Comparison of ENCODE assay signal across 4 fruit fly cellular contexts in the genomic region with DNA sequence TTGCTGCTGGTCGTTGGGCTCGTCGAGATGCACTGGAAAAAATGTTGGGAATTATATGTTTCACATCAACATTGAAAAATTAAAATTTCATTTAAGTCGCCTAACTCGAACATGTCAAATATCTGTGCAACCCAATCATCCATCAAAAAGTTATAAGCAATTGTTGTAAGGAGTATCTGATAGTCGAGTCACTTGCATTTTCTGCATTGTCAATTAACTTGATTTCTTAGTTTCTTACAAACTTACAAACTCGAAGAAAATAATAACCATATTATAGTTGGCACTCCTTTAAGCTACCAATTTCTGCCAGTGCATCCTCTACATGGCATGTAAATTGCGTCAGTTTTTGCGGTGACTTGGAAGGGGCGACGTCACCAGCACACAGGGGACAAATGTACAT.
TF ChIP-seq lines count a peak whose summit lies in the region.

No protein-coding gene starts in this region.

- no peak for TF ChIP-seq CTCF in whole organism, embryonic (GFP tag; optimal IDR thresholded peaks at IDR 0.05; lab: Kevin White, UChicago)

TF ChIP-seq in whole organism, embryonic, 481 proteins besides CTCF, POLR2A, EP300 and RAD21 (continues in another document):
- TF ChIP-seq CG18599 (GFP tag; optimal IDR thresholded peaks at IDR 0.05; lab: Kevin White, UChicago) (peak; percentile 56), CG10431 (GFP tag; optimal IDR thresholded peaks at IDR 0.05; lab: Kevin White, UChicago) (peak; percentile 98), CG3726 (GFP tag; IDR thresholded peaks at IDR 0.05; lab: Robert Waterston, UW) (no peak), CG13287 (GFP tag; IDR thresholded peaks at IDR 0.05; lab: Robert Waterston, UW; ENCODE audit: partially characterized antibody) (no peak), bsh (GFP tag; optimal IDR thresholded peaks at IDR 0.05; lab: Kevin White, UChicago) (peak in 1 of 2 experiments; percentile 51), pb (GFP tag; optimal IDR thresholded peaks at IDR 0.05; lab: Kevin White, UChicago) (peak; percentile 39), Atf6 (GFP tag; IDR thresholded peaks at IDR 0.05; lab: Robert Waterston, UW) (no peak), Asciz (GFP tag; optimal IDR thresholded peaks at IDR 0.05; lab: Kevin White, UChicago) (no peak), dpn (GFP tag; optimal IDR thresholded peaks at IDR 0.05; lab: Kevin White, UChicago) (peak in 1 of 2 experiments; percentile 42), aop (GFP tag; IDR thresholded peaks at IDR 0.05; lab: Robert Waterston, UW) (no peak), Vsx1 (GFP tag; optimal IDR thresholded peaks at IDR 0.05; lab: Kevin White, UChicago) (no peak), CG33213 (GFP tag; optimal IDR thresholded peaks at IDR 0.05; lab: Kevin White, UChicago) (no peak), vvl (GFP tag; IDR thresholded peaks at IDR 0.05; lab: Robert Waterston, UW) (peak; percentile 33; the same call in 1 of the 2 replicates), Lpt (GFP tag; optimal IDR thresholded peaks at IDR 0.05; lab: Kevin White, UChicago) (no peak), CG15269 (tag; optimal IDR thresholded peaks at IDR 0.05; lab: Kevin White, UChicago) (peak; percentile 42), maf-S (GFP tag; optimal IDR thresholded peaks at IDR 0.05; lab: Kevin White, UChicago) (peak; percentile 21), CG3281 (GFP tag; optimal IDR thresholded peaks at IDR 0.05; lab: Kevin White, UChicago) (peak; percentile 23), bcd (GFP tag; optimal IDR thresholded peaks at IDR 0.05; lab: Kevin White, UChicago) (peak; percentile 39), mirr (GFP tag; optimal IDR thresholded peaks at IDR 0.05; lab: Kevin White, UChicago) (no peak), wek (GFP tag; optimal IDR thresholded peaks at IDR 0.05; lab: Kevin White, UChicago) (no peak), Ravus (GFP tag; IDR thresholded peaks at IDR 0.05; lab: Robert Waterston, UW) (no peak)

TF ChIP-seq in whole organism, prepupa, 60 proteins besides CTCF, POLR2A, EP300 and RAD21 (continues in another document):
- peak; percentile 61 for TF ChIP-seq dsx (GFP tag; optimal IDR thresholded peaks at IDR 0.05; lab: Kevin White, UChicago; ENCODE audit: poor library complexity, severe bottlenecking)
- TF ChIP-seq topi (GFP tag; optimal IDR thresholded peaks at IDR 0.05; lab: Kevin White, UChicago): peak; percentile 75
- TF ChIP-seq svp (GFP tag; lab: Kevin White, UChicago): peak; percentile 83
- peak; percentile 58 for TF ChIP-seq CG6808 (GFP tag; optimal IDR thresholded peaks at IDR 0.05; lab: Kevin White, UChicago)
- no peak for TF ChIP-seq fkh (GFP tag; optimal IDR thresholded peaks at IDR 0.05; lab: Kevin White, UChicago)
- peak; percentile 63 for TF ChIP-seq Smox (GFP tag; optimal IDR thresholded peaks at IDR 0.05; lab: Kevin White, UChicago)
- TF ChIP-seq CG9139 (GFP tag; optimal IDR thresholded peaks at IDR 0.05; lab: Kevin White, UChicago): no peak
- peak; percentile 70 for TF ChIP-seq CG31627 (GFP tag; optimal IDR thresholded peaks at IDR 0.05; lab: Kevin White, UChicago)
- TF ChIP-seq net (GFP tag; optimal IDR thresholded peaks at IDR 0.05; lab: Kevin White, UChicago): peak; percentile 61
- TF ChIP-seq CG16779 (tag; optimal IDR thresholded peaks at IDR 0.05; lab: Kevin White, UChicago): peak; percentile 44
- peak; percentile 92 for TF ChIP-seq Eip78C (GFP tag; lab: Kevin White, UChicago)
- peak; percentile 63 for TF ChIP-seq CG6792 (GFP tag; optimal IDR thresholded peaks at IDR 0.05; lab: Kevin White, UChicago)
- TF ChIP-seq acj6 (GFP tag; optimal IDR thresholded peaks at IDR 0.05; lab: Kevin White, UChicago): peak; percentile 75
- TF ChIP-seq Sox102F (GFP tag; optimal IDR thresholded peaks at IDR 0.05; lab: Kevin White, UChicago): peak; percentile 66
- peak; percentile 68 for TF ChIP-seq CG3919 (GFP tag; optimal IDR thresholded peaks at IDR 0.05; lab: Kevin White, UChicago)
- TF ChIP-seq Hr39 (GFP tag; optimal IDR thresholded peaks at IDR 0.05; lab: Kevin White, UChicago): peak; percentile 71
- TF ChIP-seq CG10631 (GFP tag; optimal IDR thresholded peaks at IDR 0.05; lab: Kevin White, UChicago): peak; percentile 74
- TF ChIP-seq CG11294 (GFP tag; IDR thresholded peaks at IDR 0.05; lab: Robert Waterston, UW): no peak
- TF ChIP-seq CG6276 (GFP tag; optimal IDR thresholded peaks at IDR 0.05; lab: Kevin White, UChicago): peak; percentile 57
- TF ChIP-seq CG6163 (GFP tag; IDR thresholded peaks at IDR 0.05; lab: Robert Waterston, UW): peak; percentile 56; the same call in 2 of the 3 replicates
- TF ChIP-seq CG32006 (GFP tag; optimal IDR thresholded peaks at IDR 0.05; lab: Kevin White, UChicago): peak; percentile 76
- peak; percentile 45 for TF ChIP-seq Lpt (GFP tag; optimal IDR thresholded peaks at IDR 0.05; lab: Kevin White, UChicago)

TF ChIP-seq in whole organism, pupa, 21 proteins besides CTCF, POLR2A, EP300 and RAD21:
- TF ChIP-seq CG14655 (GFP tag; optimal IDR thresholded peaks at IDR 0.05; lab: Kevin White, UChicago): peak; percentile 74
- no peak for TF ChIP-seq CG32121 (GFP tag; IDR thresholded peaks at IDR 0.05; lab: Robert Waterston, UW)
- peak; percentile 83 for TF ChIP-seq CG8159 (tag; optimal IDR thresholded peaks at IDR 0.05; lab: Kevin White, UChicago)
- no peak for TF ChIP-seq gl (tag; optimal IDR thresholded peaks at IDR 0.05; lab: Kevin White, UChicago)
- TF ChIP-seq CG8301 (tag; optimal IDR thresholded peaks at IDR 0.05; lab: Kevin White, UChicago): peak; percentile 44
- TF ChIP-seq CG34367 (tag; optimal IDR thresholded peaks at IDR 0.05; lab: Kevin White, UChicago): peak; percentile 68
- TF ChIP-seq CG15710 (tag; optimal IDR thresholded peaks at IDR 0.05; lab: Kevin White, UChicago): peak; percentile 70
- TF ChIP-seq Pif1B (GFP tag; optimal IDR thresholded peaks at IDR 0.05; lab: Kevin White, UChicago): peak; percentile 28
- no peak for TF ChIP-seq CG10348 (GFP tag; IDR thresholded peaks at IDR 0.05; lab: Robert Waterston, UW)
- TF ChIP-seq fd96Ca (GFP tag; IDR thresholded peaks at IDR 0.05; lab: Robert Waterston, UW): no peak; the same call in 2 of the 3 replicates
- TF ChIP-seq EcR (GFP tag; optimal IDR thresholded peaks at IDR 0.05; lab: Kevin White, UChicago): no peak
- no peak for TF ChIP-seq rn (GFP tag; IDR thresholded peaks at IDR 0.05; lab: Robert Waterston, UW)
- no peak for TF ChIP-seq CG12605 (GFP tag; IDR thresholded peaks at IDR 0.05; lab: Robert Waterston, UW)
- peak; percentile 64 for TF ChIP-seq CG9948 (tag; optimal IDR thresholded peaks at IDR 0.05; lab: Kevin White, UChicago)
- TF ChIP-seq CG4496 (GFP tag; IDR thresholded peaks at IDR 0.05; lab: Robert Waterston, UW): peak; percentile 64; the same call in 2 of the 3 replicates
- no peak for TF ChIP-seq Ets98B (GFP tag; IDR thresholded peaks at IDR 0.05; lab: Robert Waterston, UW)
- TF ChIP-seq Pif1A (GFP tag; optimal IDR thresholded peaks at IDR 0.05; lab: Kevin White, UChicago): peak; percentile 66
- peak; percentile 62 for TF ChIP-seq Snoo (tag; optimal IDR thresholded peaks at IDR 0.05; lab: Kevin White, UChicago)
- peak; percentile 7 for TF ChIP-seq D1 (tag; optimal IDR thresholded peaks at IDR 0.05; lab: Kevin White, UChicago)
- no peak for TF ChIP-seq CG13204 (GFP tag; optimal IDR thresholded peaks at IDR 0.05; lab: Kevin White, UChicago)
- peak; percentile 65 for TF ChIP-seq CG17806 (tag; optimal IDR thresholded peaks at IDR 0.05; lab: Kevin White, UChicago)

TF ChIP-seq in whole organism, wandering third instar larva, 38 proteins besides CTCF, POLR2A, EP300 and RAD21 (continues in another document):
- no peak for TF ChIP-seq Jra (GFP tag; optimal IDR thresholded peaks at IDR 0.05; lab: Kevin White, UChicago)
- peak; percentile 45 for TF ChIP-seq h (GFP tag; optimal IDR thresholded peaks at IDR 0.05; lab: Kevin White, UChicago)
- TF ChIP-seq br (GFP tag; optimal IDR thresholded peaks at IDR 0.05; lab: Kevin White, UChicago): peak; percentile 12
- peak; percentile 52 for TF ChIP-seq fru (GFP tag; optimal IDR thresholded peaks at IDR 0.05; lab: Kevin White, UChicago)
- TF ChIP-seq Hr83 (GFP tag; optimal IDR thresholded peaks at IDR 0.05; lab: Kevin White, UChicago; ENCODE audit: poor library complexity, severe bottlenecking): no peak
- no peak for TF ChIP-seq usp (GFP tag; optimal IDR thresholded peaks at IDR 0.05; lab: Kevin White, UChicago)
- TF ChIP-seq dmrt93B (GFP tag; optimal IDR thresholded peaks at IDR 0.05; lab: Kevin White, UChicago): peak; percentile 11
- no peak for TF ChIP-seq Vsx2 (GFP tag; optimal IDR thresholded peaks at IDR 0.05; lab: Kevin White, UChicago; ENCODE audit: partially characterized antibody)
- TF ChIP-seq sage (GFP tag; optimal IDR thresholded peaks at IDR 0.05; lab: Kevin White, UChicago): no peak
- no peak for TF ChIP-seq dl (GFP tag; optimal IDR thresholded peaks at IDR 0.05; lab: Kevin White, UChicago; ENCODE audit: insufficient read depth in 1 of 2, partially characterized antibody in 2 of 2)
- TF ChIP-seq Hnf4 (GFP tag; optimal IDR thresholded peaks at IDR 0.05; lab: Kevin White, UChicago): no peak
- no peak for TF ChIP-seq tai (GFP tag; optimal IDR thresholded peaks at IDR 0.05; lab: Kevin White, UChicago)
- peak; percentile 23 for TF ChIP-seq woc (GFP tag; optimal IDR thresholded peaks at IDR 0.05; lab: Kevin White, UChicago)
- TF ChIP-seq brk (GFP tag; optimal IDR thresholded peaks at IDR 0.05; lab: Kevin White, UChicago): no peak
- TF ChIP-seq Mio (GFP tag; optimal IDR thresholded peaks at IDR 0.05; lab: Kevin White, UChicago): no peak
- TF ChIP-seq Abd-B (GFP tag; optimal IDR thresholded peaks at IDR 0.05; lab: Kevin White, UChicago): no peak
- peak; percentile 54 for TF ChIP-seq HLH106 (tag; optimal IDR thresholded peaks at IDR 0.05; lab: Kevin White, UChicago)
- no peak for TF ChIP-seq CG32264 (GFP tag; optimal IDR thresholded peaks at IDR 0.05; lab: Kevin White, UChicago)
- no peak for TF ChIP-seq Dfd (GFP tag; optimal IDR thresholded peaks at IDR 0.05; lab: Kevin White, UChicago)
- TF ChIP-seq psq (GFP tag; optimal IDR thresholded peaks at IDR 0.05; lab: Kevin White, UChicago): peak; percentile 8
- peak; percentile 47 for TF ChIP-seq Sp1 (GFP tag; optimal IDR thresholded peaks at IDR 0.05; lab: Kevin White, UChicago)
- peak in 1 of 2 experiments; percentile 54 for TF ChIP-seq foxo (GFP tag; optimal IDR thresholded peaks at IDR 0.05; lab: Kevin White, UChicago)
- TF ChIP-seq ey (GFP tag; optimal IDR thresholded peaks at IDR 0.05; lab: Kevin White, UChicago): peak; percentile 44
- TF ChIP-seq GATAd (GFP tag; optimal IDR thresholded peaks at IDR 0.05; lab: Kevin White, UChicago): no peak
- no peak for TF ChIP-seq Rel (GFP tag; optimal IDR thresholded peaks at IDR 0.05; lab: Kevin White, UChicago)
- TF ChIP-seq Rel (tag; optimal IDR thresholded peaks at IDR 0.05; lab: Kevin White, UChicago): no peak
- TF ChIP-seq OdsH (GFP tag; optimal IDR thresholded peaks at IDR 0.05; lab: Kevin White, UChicago): peak; percentile 34
- no peak for TF ChIP-seq pan (optimal IDR thresholded peaks at IDR 0.05; lab: Kevin White, UChicago)
- no peak for TF ChIP-seq CG9705 (GFP tag; optimal IDR thresholded peaks at IDR 0.05; lab: Kevin White, UChicago)
- no peak for TF ChIP-seq rgr (GFP tag; optimal IDR thresholded peaks at IDR 0.05; lab: Kevin White, UChicago)
